Fruit fly (Drosophila melanogaster) whole organism, prepupa: ENCODE measurements around the gene Sfxn2.

Experiments used
- Blimp-1 ChIP-seq: fragments of 200-800 bp; sonication (Bioruptor generic); optimal IDR thresholded peaks from 3 replicates; lab custom pipeline; 2017; ENCODE audit warnings: missing biosample characterization, missing genetic modification characterization, mild to moderate bottlenecking, moderate library complexity, missing genetic modification reagents
- CG10631 ChIP-seq: fragments of 200-800 bp; sonication (Bioruptor generic); optimal IDR thresholded peaks from 2 replicates; lab custom pipeline; 2016; ENCODE audit warnings: missing biosample characterization, missing genetic modification characterization
- CG10669 ChIP-seq: fragments of 200-800 bp; sonication (Bioruptor generic); optimal IDR thresholded peaks from 3 replicates; lab custom pipeline; 2018; ENCODE audit warnings: missing biosample characterization, mild to moderate bottlenecking, missing genetic modification characterization, moderate library complexity
- CG11294 ChIP-seq: fragments of 200-800 bp; sonication (Bioruptor generic); IDR thresholded peaks from 2 replicates; pipeline ENCODE4 v1.3.6; 2022; ENCODE audit warnings: missing biosample characterization, missing genetic modification characterization
- CG11762 ChIP-seq: fragments of 200-800 bp; sonication (Bioruptor generic); optimal IDR thresholded peaks from 3 replicates; lab custom pipeline; 2016; ENCODE audit warnings: missing biosample characterization, missing genetic modification characterization; ENCODE audit not compliant: insufficient read depth
- CG11902 ChIP-seq: fragments of 200-800 bp; sonication (Bioruptor generic); optimal IDR thresholded peaks from 3 replicates; lab custom pipeline; 2016; ENCODE audit warnings: missing biosample characterization, missing genetic modification characterization
- CG15336 ChIP-seq: fragments of 200-800 bp; sonication (Bioruptor generic); IDR thresholded peaks from 2 replicates; pipeline ENCODE4 v1.3.6; 2022; ENCODE audit warnings: missing biosample characterization, missing genetic modification characterization
- CG1621 ChIP-seq: fragments of 200-800 bp; sonication (Bioruptor generic); optimal IDR thresholded peaks from 3 replicates; lab custom pipeline; 2018; ENCODE audit warnings: missing biosample characterization, mild to moderate bottlenecking, missing genetic modification characterization
- CG16779 ChIP-seq: fragments of 200-800 bp; sonication (Bioruptor generic); optimal IDR thresholded peaks from 3 replicates; lab custom pipeline; 2017; ENCODE audit warnings: missing biosample characterization, mild to moderate bottlenecking, missing genetic modification characterization
- CG3032 ChIP-seq: fragments of 200-800 bp; optimal IDR thresholded peaks from 2 replicates; lab custom pipeline; 2019; ENCODE audit warnings: missing biosample characterization, mild to moderate bottlenecking, missing genetic modification characterization, moderate library complexity
- CG32006 ChIP-seq: fragments of 200-800 bp; sonication (Bioruptor generic); optimal IDR thresholded peaks from 3 replicates; lab custom pipeline; 2017; ENCODE audit warnings: missing biosample characterization, mild to moderate bottlenecking, missing genetic modification characterization
- CG34406 ChIP-seq: fragments of 200-800 bp; sonication (Bioruptor generic); optimal IDR thresholded peaks from 3 replicates; lab custom pipeline; 2016; ENCODE audit warnings: missing biosample characterization, missing genetic modification characterization
- CG3919 ChIP-seq: fragments of 200-800 bp; sonication (Bioruptor generic); optimal IDR thresholded peaks from 3 replicates; lab custom pipeline; 2016; ENCODE audit warnings: missing biosample characterization, missing genetic modification characterization
- CG4318 ChIP-seq: fragments of 200-800 bp; sonication (Bioruptor generic); optimal IDR thresholded peaks from 3 replicates; lab custom pipeline; 2017; ENCODE audit warnings: missing biosample characterization, mild to moderate bottlenecking, missing genetic modification characterization
- CG6276 ChIP-seq: fragments of 200-800 bp; sonication (Bioruptor generic); optimal IDR thresholded peaks from 2 replicates; lab custom pipeline; 2017; ENCODE audit warnings: missing biosample characterization, mild to moderate bottlenecking, missing genetic modification characterization
- CG6792 ChIP-seq: fragments of 200-800 bp; sonication (Bioruptor generic); optimal IDR thresholded peaks from 3 replicates; lab custom pipeline; 2016; ENCODE audit warnings: missing biosample characterization, missing genetic modification characterization
- CG6808 ChIP-seq: fragments of 200-800 bp; sonication (Bioruptor generic); optimal IDR thresholded peaks from 3 replicates; lab custom pipeline; 2017; ENCODE audit warnings: missing biosample characterization, missing genetic modification characterization, mild to moderate bottlenecking, moderate library complexity, missing genetic modification reagents
- CG7368 ChIP-seq: fragments of 200-800 bp; sonication (Bioruptor generic); optimal IDR thresholded peaks from 3 replicates; lab custom pipeline; 2016; ENCODE audit warnings: missing biosample characterization, missing genetic modification characterization
- CG8632 ChIP-seq: fragments of 200-800 bp; sonication (Bioruptor generic); optimal IDR thresholded peaks from 3 replicates; lab custom pipeline; 2016; ENCODE audit warnings: missing biosample characterization, missing genetic modification characterization
- CG9139 ChIP-seq: fragments of 200-800 bp; sonication (Bioruptor generic); optimal IDR thresholded peaks from 3 replicates; lab custom pipeline; 2017; ENCODE audit warnings: missing biosample characterization, mild to moderate bottlenecking, missing genetic modification characterization
- Eip75B ChIP-seq: fragments of 200-800 bp; sonication (Bioruptor generic); optimal IDR thresholded peaks from 3 replicates; lab custom pipeline; 2016; ENCODE audit warnings: missing biosample characterization, missing genetic modification characterization
- Eip78C ChIP-seq: fragments of 200-800 bp; sonication (Bioruptor generic); peaks from one replicate; lab custom pipeline; 2016; ENCODE audit warnings: missing biosample characterization, missing genetic modification characterization
- Eip93F ChIP-seq: fragments of 200-800 bp; sonication (Bioruptor generic); optimal IDR thresholded peaks from 2 replicates; lab custom pipeline; 2016; ENCODE audit warnings: missing biosample characterization, mild to moderate bottlenecking, missing genetic modification characterization
- Ets21C ChIP-seq: fragments of 200-800 bp; sonication (Bioruptor generic); optimal IDR thresholded peaks from 3 replicates; lab custom pipeline; 2016; ENCODE audit warnings: missing biosample characterization, missing genetic modification characterization
- Hr38 ChIP-seq: sonication (Bioruptor generic); optimal IDR thresholded peaks from 2 replicates; lab custom pipeline; 2016; ENCODE audit warnings: missing biosample characterization, missing genetic modification characterization
- Hr39 ChIP-seq: fragments of 200-800 bp; sonication (Bioruptor generic); optimal IDR thresholded peaks from 2 replicates; lab custom pipeline; 2016; ENCODE audit warnings: missing biosample characterization, missing genetic modification characterization
- Hr4 ChIP-seq: fragments of 200-800 bp; sonication (Bioruptor generic); optimal IDR thresholded peaks from 3 replicates; lab custom pipeline; 2016; ENCODE audit warnings: missing biosample characterization, missing genetic modification characterization
- Lpt ChIP-seq: fragments of 200-800 bp; sonication (Bioruptor generic); optimal IDR thresholded peaks from 3 replicates; lab custom pipeline; 2016; ENCODE audit warnings: missing biosample characterization, missing genetic modification characterization
- Met ChIP-seq: fragments of 200-800 bp; sonication (Bioruptor generic); optimal IDR thresholded peaks from 3 replicates; lab custom pipeline; 2016; ENCODE audit warnings: missing biosample characterization, missing genetic modification characterization
- OdsH ChIP-seq: fragments of 200-800 bp; sonication (Bioruptor generic); optimal IDR thresholded peaks from 3 replicates; lab custom pipeline; 2016; ENCODE audit warnings: missing biosample characterization, missing genetic modification characterization
- Smox ChIP-seq: fragments of 200-800 bp; sonication (Bioruptor generic); optimal IDR thresholded peaks from 3 replicates; lab custom pipeline; 2016; ENCODE audit warnings: missing biosample characterization, missing genetic modification characterization
- Sox102F ChIP-seq: fragments of 200-800 bp; sonication (Bioruptor generic); optimal IDR thresholded peaks from 2 replicates; lab custom pipeline; 2016; ENCODE audit warnings: missing biosample characterization, mild to moderate bottlenecking, missing genetic modification characterization
- Sox15 ChIP-seq: fragments of 200-800 bp; sonication (Bioruptor generic); optimal IDR thresholded peaks from 3 replicates; lab custom pipeline; 2016; ENCODE audit warnings: missing biosample characterization, missing genetic modification characterization
- achi ChIP-seq: fragments of 200-800 bp; sonication (Bioruptor generic); optimal IDR thresholded peaks from 3 replicates; lab custom pipeline; 2016; ENCODE audit warnings: missing biosample characterization, missing genetic modification characterization
- acj6 ChIP-seq: fragments of 200-800 bp; sonication (Bioruptor generic); optimal IDR thresholded peaks from 3 replicates; lab custom pipeline; 2016; ENCODE audit warnings: missing biosample characterization, missing genetic modification characterization
- cyc ChIP-seq: fragments of 200-800 bp; sonication (Bioruptor generic); optimal IDR thresholded peaks from 3 replicates; lab custom pipeline; 2016; ENCODE audit warnings: missing biosample characterization, missing genetic modification characterization
- dsx ChIP-seq: fragments of 200-800 bp; optimal IDR thresholded peaks from 3 replicates; lab custom pipeline; 2019; ENCODE audit warnings: missing biosample characterization, mild to moderate bottlenecking, missing genetic modification characterization, moderate library complexity; ENCODE audit not compliant: poor library complexity, severe bottlenecking
- eg ChIP-seq: fragments of 200-800 bp; sonication (Bioruptor generic); IDR thresholded peaks from 3 replicates; pipeline ENCODE4 v1.3.6; 2022; ENCODE audit warnings: missing biosample characterization, missing genetic modification characterization
- esn ChIP-seq: fragments of 200-800 bp; sonication (Bioruptor generic); optimal IDR thresholded peaks from 2 replicates; lab custom pipeline; 2016; ENCODE audit warnings: missing biosample characterization, mild to moderate bottlenecking, missing genetic modification characterization, moderate library complexity
- fkh ChIP-seq: fragments of 200-800 bp; sonication (Bioruptor generic); optimal IDR thresholded peaks from 3 replicates; lab custom pipeline; 2017; ENCODE audit warnings: missing biosample characterization, mild to moderate bottlenecking, missing genetic modification characterization, moderate library complexity
- lz ChIP-seq: fragments of 200-800 bp; sonication (Bioruptor generic); optimal IDR thresholded peaks from 3 replicates; lab custom pipeline; 2016; ENCODE audit warnings: missing biosample characterization, missing genetic modification characterization
- salr ChIP-seq, 2 experiments: fragments of 200-800 bp; sonication (Bioruptor generic); optimal IDR thresholded peaks; 3 replicates each; lab custom pipeline; 2016 to 2018; ENCODE audit warnings: missing biosample characterization in 2 of 2, missing genetic modification characterization in 2 of 2, mild to moderate bottlenecking in 1 of 2
- spab ChIP-seq: fragments of 200-800 bp; sonication (Bioruptor generic); optimal IDR thresholded peaks from 2 replicates; lab custom pipeline; 2017; ENCODE audit warnings: missing biosample characterization, mild to moderate bottlenecking, missing genetic modification characterization, missing genetic modification reagents
- ss ChIP-seq, 2 experiments: fragments of 200-800 bp; sonication (Bioruptor generic); optimal IDR thresholded peaks; 2 replicates in 1 of 2; 3 replicates in 1 of 2; lab custom pipeline; 2017 to 2018; ENCODE audit warnings: mild to moderate bottlenecking in 2 of 2, missing biosample characterization in 2 of 2, missing genetic modification characterization in 2 of 2, moderate library complexity in 1 of 2
- svp ChIP-seq: fragments of 200-800 bp; sonication (Bioruptor generic); peaks from one replicate; lab custom pipeline; 2016; ENCODE audit warnings: missing biosample characterization, missing genetic modification characterization
- topi ChIP-seq: fragments of 200-800 bp; sonication (Bioruptor generic); optimal IDR thresholded peaks from 3 replicates; lab custom pipeline; 2016; ENCODE audit warnings: missing biosample characterization, missing genetic modification characterization
- vri ChIP-seq: fragments of 200-800 bp; sonication (Bioruptor generic); optimal IDR thresholded peaks from 3 replicates; lab custom pipeline; 2016; ENCODE audit warnings: missing biosample characterization, mild to moderate bottlenecking, missing genetic modification characterization

Sfxn2 gene

DNA sequence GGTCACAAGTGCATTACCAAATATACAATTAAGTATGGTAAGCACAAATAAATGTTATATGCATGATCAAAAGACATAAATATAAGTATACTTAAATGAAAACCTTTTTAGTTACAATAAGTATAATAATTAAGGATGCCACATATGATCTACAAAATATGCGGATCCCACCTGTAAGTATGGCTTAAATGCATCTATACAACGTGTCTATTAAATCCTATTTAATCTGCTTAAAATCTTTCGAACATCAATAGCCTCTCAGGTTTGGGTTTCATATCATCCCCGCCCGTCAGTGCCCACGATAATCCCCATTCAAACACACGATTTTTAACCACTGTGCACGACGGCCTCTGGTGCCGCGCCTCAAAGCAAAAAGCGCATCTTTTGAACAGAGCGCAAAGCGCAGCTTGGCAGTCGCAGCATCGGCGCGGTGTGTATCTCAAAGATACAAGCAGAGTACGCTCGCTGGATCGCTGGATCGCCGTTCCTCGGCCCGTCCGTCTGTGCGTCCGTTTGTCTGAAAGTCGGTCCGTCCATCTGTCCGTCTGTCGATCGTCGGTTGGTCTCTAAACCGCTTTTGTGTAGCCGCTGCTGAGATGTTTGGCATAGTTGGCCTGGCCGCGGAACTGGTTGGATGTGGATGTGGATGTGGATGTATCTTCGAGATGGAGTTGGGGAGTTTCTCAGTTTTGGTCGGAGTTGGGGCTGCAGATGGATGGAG lies 21.1 kb upstream of the Sfxn2 start (continued):
- TF ChIP-seq vri (GFP tag; lab: Kevin White, UChicago) (peak; percentile 67), CG10669 (GFP tag; lab: Kevin White, UChicago) (peak; percentile 85), spab (GFP tag; lab: Kevin White, UChicago) (peak; percentile 90), Met (peak; percentile 91), Eip75B (GFP tag; lab: Kevin White, UChicago) (peak; percentile 89), CG6276 (peak; percentile 83), fkh (GFP tag; lab: Kevin White, UChicago) (no peak), CG10631 (GFP tag; lab: Kevin White, UChicago) (peak; percentile 92), Sox15 (peak; percentile 91)

DNA sequence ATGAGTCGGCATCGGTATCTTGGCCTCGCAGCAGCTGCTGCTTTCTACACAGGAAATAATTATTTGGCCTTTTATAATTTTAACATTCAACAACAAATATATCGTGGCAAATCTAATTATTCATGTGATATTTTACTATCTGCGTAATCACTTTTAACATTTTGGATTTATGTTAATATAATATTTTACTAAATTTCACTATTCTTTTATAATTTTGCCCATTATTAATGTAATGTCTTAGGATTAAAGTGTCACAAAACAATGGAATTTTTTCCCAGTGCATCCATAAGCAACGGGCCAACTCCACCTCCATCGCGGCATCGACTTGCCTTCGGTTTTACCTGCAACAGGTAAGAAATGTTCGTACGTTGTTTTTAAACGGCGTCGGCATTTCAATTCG lies 20.5 kb upstream of the Sfxn2 start:
- TF ChIP-seq Hr38 (GFP tag; lab: Kevin White, UChicago), result no peak
- peak; percentile 87 for TF ChIP-seq CG11902 (GFP tag; lab: Kevin White, UChicago)
- peak; percentile 92 for TF ChIP-seq lz (GFP tag; lab: Kevin White, UChicago)
- peak; percentile 83 for TF ChIP-seq Sox15
- peak; percentile 94 to 95 for TF ChIP-seq ss (GFP tag; optimal IDR thresholded peaks at IDR 0.05; lab: Kevin White, UChicago)
- TF ChIP-seq Ets21C (GFP tag; lab: Kevin White, UChicago), result peak; percentile 78
- peak; percentile 96 for TF ChIP-seq CG10631 (GFP tag; lab: Kevin White, UChicago)
- TF ChIP-seq vri (GFP tag; lab: Kevin White, UChicago), result peak; percentile 72
- peak; percentile 93 for TF ChIP-seq achi
- TF ChIP-seq CG4318, result peak; percentile 94
- TF ChIP-seq CG8632, result peak; percentile 95
- peak; percentile 86 for TF ChIP-seq eg (GFP tag; lab: Robert Waterston, UW)
- TF ChIP-seq CG3919 (GFP tag; lab: Kevin White, UChicago), result peak; percentile 95
- peak; percentile 85 for TF ChIP-seq Blimp-1
- peak; percentile 97 for TF ChIP-seq CG32006 (GFP tag; lab: Kevin White, UChicago)
- TF ChIP-seq CG34406 (GFP tag; lab: Kevin White, UChicago), result peak; percentile 96
- peak; percentile 98 for TF ChIP-seq CG3032
- TF ChIP-seq esn (GFP tag; lab: Kevin White, UChicago), result peak; percentile 95
- TF ChIP-seq CG9139 (GFP tag; lab: Kevin White, UChicago), result peak; percentile 93
- TF ChIP-seq CG15336 (GFP tag; lab: Robert Waterston, UW), result peak; percentile 93
- TF ChIP-seq Eip93F, result peak; percentile 66
- TF ChIP-seq CG1621 (tag; lab: Kevin White, UChicago), result peak; percentile 84
- TF ChIP-seq CG10669 (GFP tag; lab: Kevin White, UChicago), result peak; percentile 94
- peak; percentile 88 for TF ChIP-seq Sox102F (GFP tag; lab: Kevin White, UChicago)
- TF ChIP-seq Hr4 (GFP tag; lab: Kevin White, UChicago), result peak; percentile 92
- peak; percentile 91 for TF ChIP-seq CG16779 (tag; lab: Kevin White, UChicago)
- peak; percentile 86 for TF ChIP-seq cyc
- peak; percentile 89 for TF ChIP-seq CG11762
- peak; percentile 88 for TF ChIP-seq CG7368 (GFP tag; lab: Kevin White, UChicago)
- TF ChIP-seq Met, result peak; percentile 91
- TF ChIP-seq topi, result peak; percentile 90
- TF ChIP-seq dsx (GFP tag; lab: Kevin White, UChicago), result peak; percentile 95
- TF ChIP-seq svp (GFP tag; lab: Kevin White, UChicago), result peak; percentile 94
- peak; percentile 71 for TF ChIP-seq CG11294 (GFP tag; lab: Robert Waterston, UW)
- peak; percentile 95 for TF ChIP-seq CG6808 (GFP tag; lab: Kevin White, UChicago)
- peak; percentile 89 for TF ChIP-seq Smox (GFP tag; lab: Kevin White, UChicago)
- TF ChIP-seq Eip78C, result peak; percentile 99
- TF ChIP-seq fkh (GFP tag; lab: Kevin White, UChicago), result peak; percentile 14
- peak; percentile 94 for TF ChIP-seq CG6276
- TF ChIP-seq salr (GFP tag; optimal IDR thresholded peaks at IDR 0.05; lab: Kevin White, UChicago), result peak; percentile 65 to 93
- peak; percentile 93 for TF ChIP-seq CG6792
- TF ChIP-seq Lpt, result peak; percentile 89
- TF ChIP-seq Hr39 (GFP tag; lab: Kevin White, UChicago), result peak; percentile 78
- TF ChIP-seq acj6, result peak; percentile 92
- peak; percentile 95 for TF ChIP-seq spab (GFP tag; lab: Kevin White, UChicago)
- TF ChIP-seq OdsH (GFP tag; lab: Kevin White, UChicago), result peak; percentile 93
